Fruit fly (Drosophila melanogaster): ENCODE data around the gene CG43293.
"Not testable (repeated sequence)": the region's sequence is repeated elsewhere in the genome, so short reads cannot be mapped to it uniquely, and the experiment has no call there.

dm6 chr3L:6147887-6148286 lies 37.1 kb upstream of the CG43293 start, which contains the start of gene Cpr65Ax1:
- not testable (repeated sequence) for TF ChIP-seq Ets98B (GFP tag; IDR thresholded peaks at IDR 0.05); EcR (GFP tag; optimal IDR thresholded peaks at IDR 0.05); CG4496 (GFP tag; IDR thresholded peaks at IDR 0.05); CG8159 (tag; optimal IDR thresholded peaks at IDR 0.05)

Data from whole organism, pupa.